Fruit fly (Drosophila melanogaster): ENCODE measurements around the gene CG7914.
A peak's percentile ranks its signal among the peaks of the same experiment; 100 is the strongest.

The CG7914 gene

dm6 chrX:19171926-19172325, 21.3 kb downstream of the CG7914 start:
- TF ChIP-seq CG14655 (GFP tag; optimal IDR thresholded peaks at IDR 0.05) (no peak), EcR (GFP tag; optimal IDR thresholded peaks at IDR 0.05) (peak; percentile 5)

DNA sequence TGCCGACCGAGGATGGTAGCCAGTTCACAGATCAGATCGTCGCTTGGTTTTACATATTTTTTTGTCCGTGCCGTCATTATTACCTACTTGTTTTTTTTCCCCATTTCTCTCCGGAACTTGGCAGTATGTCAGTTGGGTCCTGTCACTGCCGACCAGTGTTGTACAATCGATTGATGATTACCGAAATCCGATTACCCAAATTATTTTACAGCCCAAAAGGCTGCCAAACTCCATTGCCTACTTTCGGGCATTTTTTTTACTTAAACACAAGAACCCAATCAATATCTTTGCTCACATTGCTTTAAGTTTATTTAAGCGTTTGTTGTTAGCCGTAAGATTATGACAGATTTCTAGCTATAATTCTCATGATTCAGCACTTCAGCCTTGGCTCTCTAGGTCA, 22.5 kb downstream of the CG7914 start, which contains the start of gene Inx5:
Gene Inx5, minus strand, starts transcription at position 93 of the 400 bp plus-strand sequence.
- TF ChIP-seq CG32121 (GFP tag; IDR thresholded peaks at IDR 0.05): no peak
- no peak for TF ChIP-seq CG17806 (tag; optimal IDR thresholded peaks at IDR 0.05)
- no peak for TF ChIP-seq CG10348 (GFP tag; IDR thresholded peaks at IDR 0.05)
- TF ChIP-seq Snoo (tag; optimal IDR thresholded peaks at IDR 0.05): no peak
- TF ChIP-seq CG15710 (tag; optimal IDR thresholded peaks at IDR 0.05): no peak
- no peak for TF ChIP-seq CG4496 (GFP tag; IDR thresholded peaks at IDR 0.05)
- no peak for TF ChIP-seq CG13204 (GFP tag; optimal IDR thresholded peaks at IDR 0.05)
- no peak for TF ChIP-seq Pif1B (GFP tag; optimal IDR thresholded peaks at IDR 0.05)
- TF ChIP-seq EcR (GFP tag; optimal IDR thresholded peaks at IDR 0.05): no peak
- TF ChIP-seq CG34367 (tag; optimal IDR thresholded peaks at IDR 0.05): no peak
- no peak for TF ChIP-seq fd96Ca (GFP tag; IDR thresholded peaks at IDR 0.05)
- no peak for TF ChIP-seq rn (GFP tag; IDR thresholded peaks at IDR 0.05)
- TF ChIP-seq Ets98B (GFP tag; IDR thresholded peaks at IDR 0.05): no peak

dm6 chrX:19167586-19168403, 25.5 kb downstream of the CG7914 start:
- TF ChIP-seq Pif1A (GFP tag; optimal IDR thresholded peaks at IDR 0.05) (no peak), CG34367 (tag; optimal IDR thresholded peaks at IDR 0.05) (no peak), rn (GFP tag; IDR thresholded peaks at IDR 0.05) (no peak), CG12605 (GFP tag; IDR thresholded peaks at IDR 0.05) (no peak), fd96Ca (GFP tag; IDR thresholded peaks at IDR 0.05) (0 out of 3 replicates have a peak, but pooled peaks have one; percentile 6), CG14655 (GFP tag; optimal IDR thresholded peaks at IDR 0.05) (no peak), CG4496 (GFP tag; IDR thresholded peaks at IDR 0.05) (no peak), Ets98B (GFP tag; IDR thresholded peaks at IDR 0.05) (no peak), CG32121 (GFP tag; IDR thresholded peaks at IDR 0.05) (no peak), Pif1B (GFP tag; optimal IDR thresholded peaks at IDR 0.05) (no peak), CG13204 (GFP tag; optimal IDR thresholded peaks at IDR 0.05) (peak; percentile 35), gl (tag; optimal IDR thresholded peaks at IDR 0.05) (no peak), CG8159 (tag; optimal IDR thresholded peaks at IDR 0.05) (no peak), D1 (tag; optimal IDR thresholded peaks at IDR 0.05) (no peak), CG17806 (tag; optimal IDR thresholded peaks at IDR 0.05) (no peak), EcR (GFP tag; optimal IDR thresholded peaks at IDR 0.05) (peak; percentile 46), CG9948 (tag; optimal IDR thresholded peaks at IDR 0.05) (no peak), CG10348 (GFP tag; IDR thresholded peaks at IDR 0.05) (no peak)

DNA sequence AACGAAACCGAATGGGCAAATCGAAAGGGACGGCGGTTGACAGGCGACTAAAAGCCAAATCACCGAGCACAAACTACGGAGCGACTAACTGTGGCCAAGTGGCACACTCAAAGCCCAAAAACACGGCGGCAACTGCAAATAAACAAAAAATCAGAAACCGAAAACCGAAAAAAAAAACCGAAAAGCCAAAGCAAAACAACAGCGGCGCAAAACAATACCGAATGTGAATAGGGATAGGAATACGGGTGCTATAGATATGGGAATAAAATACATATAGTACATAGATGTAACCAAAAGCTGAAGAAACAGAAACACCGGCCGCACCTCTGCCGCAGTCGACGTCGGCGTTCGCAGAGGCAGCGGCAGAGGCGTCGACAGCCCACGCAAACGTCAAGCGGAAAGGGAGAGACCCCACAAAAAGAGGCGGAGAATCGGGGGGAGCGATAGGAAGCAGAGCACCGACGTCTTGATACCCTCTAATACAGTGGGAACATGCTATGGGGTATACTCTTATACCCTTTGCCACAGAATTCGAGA, 26.1 kb downstream of the CG7914 start, which contains the start of gene RhoGAP18B:
Gene RhoGAP18B, minus strand, starts transcription at position 51 of the 537 bp plus-strand sequence.
- TF ChIP-seq CG32121 (GFP tag; IDR thresholded peaks at IDR 0.05): no peak
- no peak for TF ChIP-seq Ets98B (GFP tag; IDR thresholded peaks at IDR 0.05)
- TF ChIP-seq CG8301 (tag; optimal IDR thresholded peaks at IDR 0.05): no peak
- TF ChIP-seq Snoo (tag; optimal IDR thresholded peaks at IDR 0.05): no peak
- no peak for TF ChIP-seq CG17806 (tag; optimal IDR thresholded peaks at IDR 0.05)
- no peak for TF ChIP-seq D1 (tag; optimal IDR thresholded peaks at IDR 0.05)
- no peak for TF ChIP-seq CG15710 (tag; optimal IDR thresholded peaks at IDR 0.05)
- TF ChIP-seq CG8159 (tag; optimal IDR thresholded peaks at IDR 0.05): no peak
- no peak for TF ChIP-seq CG10348 (GFP tag; IDR thresholded peaks at IDR 0.05)
- TF ChIP-seq Pif1A (GFP tag; optimal IDR thresholded peaks at IDR 0.05): no peak
- no peak for TF ChIP-seq fd96Ca (GFP tag; IDR thresholded peaks at IDR 0.05)
- TF ChIP-seq CG13204 (GFP tag; optimal IDR thresholded peaks at IDR 0.05): no peak
- TF ChIP-seq rn (GFP tag; IDR thresholded peaks at IDR 0.05): no peak

dm6 chrX:19166152-19166935, 26.9 kb downstream of the CG7914 start:
- TF ChIP-seq CG15710 (tag; optimal IDR thresholded peaks at IDR 0.05) (peak; percentile 39), Snoo (tag; optimal IDR thresholded peaks at IDR 0.05) (peak; percentile 45), Pif1A (GFP tag; optimal IDR thresholded peaks at IDR 0.05) (no peak), CG14655 (GFP tag; optimal IDR thresholded peaks at IDR 0.05) (peak; percentile 52), gl (tag; optimal IDR thresholded peaks at IDR 0.05) (no peak), fd96Ca (GFP tag; IDR thresholded peaks at IDR 0.05) (0 out of 3 replicates have a peak, but pooled peaks have one; percentile 37), CG34367 (tag; optimal IDR thresholded peaks at IDR 0.05) (no peak), Pif1B (GFP tag; optimal IDR thresholded peaks at IDR 0.05) (no peak), CG8159 (tag; optimal IDR thresholded peaks at IDR 0.05) (peak; percentile 54), CG32121 (GFP tag; IDR thresholded peaks at IDR 0.05) (peak; percentile 40; the same call in 1 of the 2 replicates)
